Worm (Caenorhabditis elegans) whole organism, L4/young adult: ENCODE measurements around the gene C10B5.1.

Source experiments
- W03F9.2 ChIP-seq: fragments of 150-350 bp; optimal IDR thresholded peaks from 2 replicates; lab custom pipeline; 2014; ENCODE audit warnings: missing biosample characterization, missing genetic modification characterization
- him-1 ChIP-seq: sonication (generic microtip); optimal IDR thresholded peaks from 2 replicates; lab custom pipeline; 2016; ENCODE audit warnings: missing genotype, missing genetic modification reagents, missing genetic modification characterization, missing compliant biosample characterization

DNA sequence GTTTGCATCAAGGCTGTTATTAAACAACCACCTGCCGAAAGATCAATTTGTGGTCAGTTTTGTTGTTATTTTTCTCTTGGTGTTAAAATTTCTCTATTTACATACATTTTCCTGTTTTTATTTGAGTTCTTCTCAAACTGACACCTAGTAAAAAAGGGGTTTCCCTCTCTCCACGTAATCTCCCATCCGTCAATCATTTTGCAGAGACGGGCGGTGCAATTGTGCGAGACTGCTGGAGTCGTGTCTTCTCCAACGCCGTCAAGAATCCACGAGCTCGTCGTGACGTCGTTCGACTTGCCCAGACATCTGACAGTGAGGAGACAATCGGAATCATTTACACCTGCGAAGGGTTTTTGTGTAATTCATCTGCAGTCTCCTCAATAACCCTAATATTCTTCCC lies 45.3 kb downstream of the C10B5.1 start:
- TF ChIP-seq W03F9.2 (tag; lab: Kevin White, UChicago) (no peak), him-1 (tag; lab: Kevin White, UChicago) (no peak)
